Fruit fly (Drosophila melanogaster): ENCODE measurements around the gene TwdlZ.

TwdlZ gene

DNA sequence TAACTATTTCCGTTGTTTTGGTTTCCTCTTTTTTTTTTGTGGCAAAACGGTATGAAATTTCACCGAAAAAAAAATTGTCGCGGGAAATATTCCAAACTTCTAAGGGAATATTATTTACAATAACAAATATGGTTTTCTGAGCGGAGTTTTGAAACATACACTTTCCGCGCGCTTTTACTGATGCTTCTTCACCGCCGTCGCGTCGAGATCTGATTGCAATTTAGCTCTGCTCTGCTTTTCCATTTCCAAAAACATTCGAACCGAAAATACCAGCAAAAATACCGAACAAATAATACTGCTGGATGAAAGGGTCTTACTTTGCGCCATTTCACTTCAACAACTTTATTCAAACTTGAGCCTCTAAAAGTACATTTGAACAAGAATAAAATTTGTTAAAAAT is 43.0 kb upstream of the TwdlZ start, which contains the start of gene Septin4 (continued):
- TF ChIP-seq CG17385 (GFP tag; optimal IDR thresholded peaks at IDR 0.05) (peak; percentile 32), CG12219 (GFP tag; optimal IDR thresholded peaks at IDR 0.05) (no peak), hkb (optimal IDR thresholded peaks at IDR 0.05) (no peak), hkb (GFP tag; IDR thresholded peaks at IDR 0.05) (no peak), Dfd (GFP tag; optimal IDR thresholded peaks at IDR 0.05) (no peak), GATAe (GFP tag; conservative IDR thresholded peaks at IDR 0.05) (no peak), CG5180 (GFP tag; optimal IDR thresholded peaks at IDR 0.05) (peak; percentile 24), hb (GFP tag; IDR thresholded peaks at IDR 0.05; ENCODE audit: partially characterized antibody) (no peak), CG7556 (GFP tag; optimal IDR thresholded peaks at IDR 0.05) (no peak), phol (tag; optimal IDR thresholded peaks at IDR 0.05) (no peak), CG8290 (GFP tag; optimal IDR thresholded peaks at IDR 0.05) (no peak), CG8290 (tag; optimal IDR thresholded peaks at IDR 0.05) (peak in 1 of 2 experiments; percentile 20), CG6813 (GFP tag; optimal IDR thresholded peaks at IDR 0.05) (no peak), jumu (GFP tag; optimal IDR thresholded peaks at IDR 0.05) (no peak), CG9932 (GFP tag; IDR thresholded peaks at IDR 0.05) (no peak), NfI (GFP tag; optimal IDR thresholded peaks at IDR 0.05) (no peak), pum (GFP tag; optimal IDR thresholded peaks at IDR 0.05) (no peak), az2 (GFP tag; optimal IDR thresholded peaks at IDR 0.05) (no peak), ash1 (GFP tag; optimal IDR thresholded peaks at IDR 0.05) (no peak), pzg (GFP tag; optimal IDR thresholded peaks at IDR 0.05) (peak; percentile 36), ham (GFP tag; IDR thresholded peaks at IDR 0.05) (no peak), CG12659 (GFP tag; optimal IDR thresholded peaks at IDR 0.05) (peak; percentile 16), CG6765 (GFP tag; optimal IDR thresholded peaks at IDR 0.05) (no peak), CG3163 (GFP tag; optimal IDR thresholded peaks at IDR 0.05) (no peak), vnd (GFP tag; IDR thresholded peaks at IDR 0.05; ENCODE audit: partially characterized antibody) (no peak), CG4282 (GFP tag; optimal IDR thresholded peaks at IDR 0.05) (no peak), chif (GFP tag; optimal IDR thresholded peaks at IDR 0.05) (no peak), Doc3 (GFP tag; IDR thresholded peaks at IDR 0.05; ENCODE audit: partially characterized antibody) (no peak), dati (GFP tag; IDR thresholded peaks at IDR 0.05) (no peak), Spps (tag; optimal IDR thresholded peaks at IDR 0.05) (no peak), CG9797 (GFP tag; optimal IDR thresholded peaks at IDR 0.05) (peak; percentile 33), Adf1 (GFP tag; IDR thresholded peaks at IDR 0.05) (peak; percentile 20; the same call in 1 of the 2 replicates), mld (GFP tag; IDR thresholded peaks at IDR 0.05; ENCODE audit: partially characterized antibody) (no peak), Sox102F (GFP tag; optimal IDR thresholded peaks at IDR 0.05) (no peak), CG31388 (GFP tag; optimal IDR thresholded peaks at IDR 0.05) (no peak), sqz (GFP tag; optimal IDR thresholded peaks at IDR 0.05) (no peak), Atf3 (GFP tag; optimal IDR thresholded peaks at IDR 0.05) (no peak), seq (GFP tag; IDR thresholded peaks at IDR 0.05) (no peak), cato (GFP tag; optimal IDR thresholded peaks at IDR 0.05; ENCODE audit: borderline replicate concordance) (no peak), Dref (GFP tag; IDR thresholded peaks at IDR 0.05) (0 out of 2 replicates have a peak, but pooled peaks have one; percentile 17), pfk (GFP tag; optimal IDR thresholded peaks at IDR 0.05) (no peak), CG2116 (GFP tag; optimal IDR thresholded peaks at IDR 0.05) (no peak), CG1603 (tag; optimal IDR thresholded peaks at IDR 0.05) (peak; percentile 19), CG5245 (GFP tag; optimal IDR thresholded peaks at IDR 0.05) (no peak), Mes4 (GFP tag; optimal IDR thresholded peaks at IDR 0.05) (no peak), sima (GFP tag; optimal IDR thresholded peaks at IDR 0.05) (no peak), HmgD (GFP tag; optimal IDR thresholded peaks at IDR 0.05) (no peak), CG18476 (GFP tag; optimal IDR thresholded peaks at IDR 0.05) (no peak), CG14965 (GFP tag; optimal IDR thresholded peaks at IDR 0.05; ENCODE audit: borderline replicate concordance) (no peak), kni (GFP tag; optimal IDR thresholded peaks at IDR 0.05) (no peak), Nf-YB (GFP tag; optimal IDR thresholded peaks at IDR 0.05) (no peak), CG7372 (GFP tag; IDR thresholded peaks at IDR 0.05) (no peak)

Data from whole organism, embryonic.